Fruit fly (Drosophila melanogaster) whole organism, adult: Measurements from ENCODE around the gene gukh.

ENCODE experiments used
- CG11617 ChIP-seq: fragments of 200-800 bp; sonication (Bioruptor generic); optimal IDR thresholded peaks from 2 replicates; lab custom pipeline; 2017; ENCODE audit warnings: mild to moderate bottlenecking, missing biosample characterization, missing genetic modification reagents, missing genetic modification characterization
- CG12768 ChIP-seq: fragments of 200-800 bp; sonication (Bioruptor generic); optimal IDR thresholded peaks from 2 replicates; lab custom pipeline; 2017; ENCODE audit warnings: missing biosample characterization, missing genetic modification characterization, mild to moderate bottlenecking, moderate library complexity, missing genetic modification reagents
- CG14711 ChIP-seq: fragments of 200-800 bp; sonication (Bioruptor generic); optimal IDR thresholded peaks from 2 replicates; lab custom pipeline; 2018; ENCODE audit warnings: missing biosample characterization, mild to moderate bottlenecking, missing genetic modification characterization, moderate library complexity
- CG1620 ChIP-seq: fragments of 200-800 bp; sonication (Bioruptor generic); optimal IDR thresholded peaks from 2 replicates; lab custom pipeline; 2016; ENCODE audit warnings: missing biosample characterization, missing genetic modification characterization
- CG33017 ChIP-seq: fragments of 200-800 bp; sonication (Bioruptor generic); optimal IDR thresholded peaks from 2 replicates; lab custom pipeline; 2018; ENCODE audit warnings: missing biosample characterization, mild to moderate bottlenecking, missing genetic modification characterization, moderate library complexity
- CG5204 ChIP-seq: fragments of 200-800 bp; sonication (Bioruptor generic); optimal IDR thresholded peaks from 2 replicates; lab custom pipeline; 2016; ENCODE audit warnings: missing biosample characterization, missing genetic modification characterization
- CG7045 ChIP-seq: fragments of 200-800 bp; sonication (Bioruptor generic); optimal IDR thresholded peaks from 2 replicates; lab custom pipeline; 2017; ENCODE audit warnings: missing biosample characterization, mild to moderate bottlenecking, missing genetic modification characterization
- CG7101 ChIP-seq: fragments of 200-800 bp; sonication (Bioruptor generic); optimal IDR thresholded peaks from 2 replicates; lab custom pipeline; 2018; ENCODE audit warnings: missing biosample characterization, mild to moderate bottlenecking, missing genetic modification characterization, moderate library complexity
- Clk ChIP-seq: fragments of 200-800 bp; sonication (Bioruptor generic); optimal IDR thresholded peaks from 2 replicates; lab custom pipeline; 2017; ENCODE audit warnings: missing biosample characterization, missing genetic modification characterization
- Crg-1 ChIP-seq: fragments of 200-800 bp; sonication (Bioruptor generic); optimal IDR thresholded peaks from 2 replicates; lab custom pipeline; 2016; ENCODE audit warnings: missing biosample characterization, missing genetic modification characterization
- Hr96 ChIP-seq: fragments of 200-800 bp; sonication (Bioruptor generic); optimal IDR thresholded peaks from 2 replicates; lab custom pipeline; 2016; ENCODE audit warnings: missing biosample characterization, missing genetic modification characterization
- Mnt ChIP-seq: fragments of 200-800 bp; sonication (Bioruptor generic); optimal IDR thresholded peaks from 2 replicates; lab custom pipeline; 2016; ENCODE audit warnings: missing biosample characterization, mild to moderate bottlenecking, missing genetic modification characterization
- bab1 ChIP-seq: fragments of 200-800 bp; sonication (Bioruptor generic); optimal IDR thresholded peaks from 3 replicates; lab custom pipeline; 2019; ENCODE audit warnings: missing biosample characterization, mild to moderate bottlenecking, missing genetic modification characterization, moderate library complexity
- cic ChIP-seq: fragments of 200-800 bp; sonication (Bioruptor generic); optimal IDR thresholded peaks from 2 replicates; lab custom pipeline; 2017; ENCODE audit warnings: missing biosample characterization, mild to moderate bottlenecking, missing genetic modification characterization, moderate library complexity
- cnc ChIP-seq, 2 experiments: fragments of >200 bp; optimal IDR thresholded peaks; 2 replicates each; lab custom pipeline; 2017
- kay ChIP-seq: fragments of 200-800 bp; sonication (Bioruptor generic); peaks from one replicate; lab custom pipeline; 2016; ENCODE audit warnings: missing biosample characterization, missing genetic modification characterization, borderline replicate concordance
- ovo ChIP-seq: fragments of 200-800 bp; sonication (Bioruptor generic); optimal IDR thresholded peaks from 2 replicates; lab custom pipeline; 2016; ENCODE audit warnings: missing biosample characterization, missing genetic modification characterization
- pad ChIP-seq: fragments of 200-800 bp; sonication (Bioruptor generic); optimal IDR thresholded peaks from 3 replicates; lab custom pipeline; 2017; ENCODE audit warnings: missing biosample characterization, missing genetic modification characterization, mild to moderate bottlenecking, moderate library complexity, missing genetic modification reagents
- tj ChIP-seq: fragments of 200-800 bp; sonication (Bioruptor generic); optimal IDR thresholded peaks from 3 replicates; lab custom pipeline; 2017; ENCODE audit warnings: missing biosample characterization, mild to moderate bottlenecking, missing genetic modification characterization, moderate library complexity
- toe ChIP-seq: fragments of 200-800 bp; sonication (Bioruptor generic); optimal IDR thresholded peaks from 2 replicates; lab custom pipeline; 2016; ENCODE audit warnings: missing biosample characterization, missing genetic modification characterization

Gene gukh

dm6 chr3R:19051247-19051646, 67.4 kb downstream of the gukh start:
- TF ChIP-seq tj (GFP tag; lab: Kevin White, UChicago) (no peak), CG5204 (GFP tag; lab: Kevin White, UChicago) (no peak), cic (GFP tag; lab: Kevin White, UChicago) (peak; percentile 76), Mnt (peak; percentile 41), cnc (optimal IDR thresholded peaks at IDR 0.05; lab: Kevin White, UChicago) (no peak), CG11617 (GFP tag; lab: Kevin White, UChicago) (no peak), CG7101 (no peak), CG7045 (no peak), CG12768 (GFP tag; lab: Kevin White, UChicago) (no peak), toe (GFP tag; lab: Kevin White, UChicago) (no peak), bab1 (no peak), CG33017 (tag; lab: Kevin White, UChicago) (no peak), pad (GFP tag; lab: Kevin White, UChicago) (no peak), Crg-1 (no peak)

DNA sequence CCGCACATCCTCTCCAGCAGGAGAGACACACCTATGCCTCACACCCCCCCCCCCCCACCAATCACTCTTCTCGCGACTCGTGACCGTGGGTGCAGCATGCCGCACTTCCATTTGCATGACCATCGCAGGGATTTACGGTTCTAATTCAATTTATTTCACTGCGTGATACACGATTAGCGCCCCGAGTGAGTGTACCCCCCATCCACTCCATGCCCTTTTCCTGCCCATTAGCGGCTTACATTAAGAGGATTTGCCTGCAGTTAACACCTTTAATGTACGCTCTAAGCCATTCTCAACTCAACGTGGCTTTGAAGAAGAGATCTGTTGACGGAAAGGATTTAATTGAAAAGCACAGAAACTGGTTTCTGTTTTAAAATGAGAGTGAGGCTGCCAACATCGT, 68.7 kb downstream of the gukh start:
- TF ChIP-seq CG11617 (GFP tag; lab: Kevin White, UChicago) (no peak), CG33017 (tag; lab: Kevin White, UChicago) (no peak), CG7101 (no peak), cic (GFP tag; lab: Kevin White, UChicago) (no peak), pad (GFP tag; lab: Kevin White, UChicago) (no peak), CG12768 (GFP tag; lab: Kevin White, UChicago) (no peak), CG5204 (GFP tag; lab: Kevin White, UChicago) (no peak), CG7045 (no peak), toe (GFP tag; lab: Kevin White, UChicago) (no peak), CG1620 (no peak), Hr96 (GFP tag; lab: Kevin White, UChicago) (no peak), Mnt (no peak), Crg-1 (no peak), Clk (no peak), ovo (GFP tag; lab: Kevin White, UChicago) (no peak)

DNA sequence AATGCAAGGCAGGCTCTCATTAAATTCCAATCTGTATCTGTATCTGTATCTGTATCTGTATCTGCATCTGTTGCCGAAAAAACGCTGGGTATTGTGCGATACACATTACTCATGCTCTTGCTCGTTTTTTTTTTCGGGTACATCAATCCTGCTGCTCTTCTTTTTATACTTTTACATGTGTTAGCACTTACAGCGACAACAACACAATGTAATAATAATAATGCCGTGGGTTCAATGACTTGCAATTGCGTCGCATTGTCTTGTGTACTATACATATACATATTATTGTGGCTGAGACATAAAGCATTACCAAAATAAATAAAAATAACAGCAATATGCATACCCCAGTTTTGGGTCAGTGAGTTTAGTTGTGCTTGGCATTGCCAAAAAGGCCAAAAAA, 71.0 kb downstream of the gukh start:
- TF ChIP-seq Clk: no peak
- no peak for TF ChIP-seq Mnt
- TF ChIP-seq toe (GFP tag; lab: Kevin White, UChicago): no peak
- no peak for TF ChIP-seq cic (GFP tag; lab: Kevin White, UChicago)
- no peak for TF ChIP-seq CG7045
- no peak for TF ChIP-seq tj (GFP tag; lab: Kevin White, UChicago)
- TF ChIP-seq CG1620: no peak
- no peak for TF ChIP-seq CG33017 (tag; lab: Kevin White, UChicago)
- no peak for TF ChIP-seq bab1
- no peak for TF ChIP-seq ovo (GFP tag; lab: Kevin White, UChicago)
- no peak for TF ChIP-seq CG11617 (GFP tag; lab: Kevin White, UChicago)
- no peak for TF ChIP-seq pad (GFP tag; lab: Kevin White, UChicago)
- no peak for TF ChIP-seq Hr96 (GFP tag; lab: Kevin White, UChicago)
- TF ChIP-seq CG14711 (tag; lab: Kevin White, UChicago): no peak
- no peak for TF ChIP-seq CG5204 (GFP tag; lab: Kevin White, UChicago)
- no peak for TF ChIP-seq cnc (optimal IDR thresholded peaks at IDR 0.05; lab: Kevin White, UChicago)
- no peak for TF ChIP-seq Crg-1
- no peak for TF ChIP-seq kay (GFP tag; lab: Kevin White, UChicago)
- no peak for TF ChIP-seq CG12768 (GFP tag; lab: Kevin White, UChicago)
- TF ChIP-seq CG7101: no peak

dm6 chr3R:19056884-19057283, 73.1 kb downstream of the gukh start:
- TF ChIP-seq tj (GFP tag; lab: Kevin White, UChicago) (peak; percentile 10), Mnt (no peak), Hr96 (GFP tag; lab: Kevin White, UChicago) (peak; percentile 8)

DNA sequence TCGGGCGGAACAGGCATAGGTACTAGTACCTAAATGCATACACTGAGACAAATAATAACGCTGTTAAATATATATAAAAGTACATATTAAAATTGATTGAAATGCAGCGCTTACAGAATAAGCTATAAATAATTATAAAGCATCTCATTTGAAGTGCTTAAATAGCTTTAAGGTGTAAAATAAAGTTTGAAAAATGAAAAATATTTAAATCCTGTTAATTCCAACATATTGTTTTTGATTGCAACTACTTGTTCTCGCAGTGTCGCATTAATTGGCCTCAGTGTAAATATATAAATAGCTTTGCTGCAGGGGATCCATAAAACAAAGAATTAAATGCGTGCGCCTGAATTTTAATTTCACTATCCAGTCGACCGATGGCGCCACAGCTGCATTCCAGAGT, 74.6 kb downstream of the gukh start:
- TF ChIP-seq Clk (no peak), CG14711 (tag; lab: Kevin White, UChicago) (no peak), cnc (optimal IDR thresholded peaks at IDR 0.05; lab: Kevin White, UChicago) (no peak), CG7045 (no peak), toe (GFP tag; lab: Kevin White, UChicago) (no peak), Hr96 (GFP tag; lab: Kevin White, UChicago) (no peak), CG33017 (tag; lab: Kevin White, UChicago) (no peak), ovo (GFP tag; lab: Kevin White, UChicago) (no peak), bab1 (no peak), cic (GFP tag; lab: Kevin White, UChicago) (no peak), CG1620 (no peak), CG5204 (GFP tag; lab: Kevin White, UChicago) (no peak)

DNA sequence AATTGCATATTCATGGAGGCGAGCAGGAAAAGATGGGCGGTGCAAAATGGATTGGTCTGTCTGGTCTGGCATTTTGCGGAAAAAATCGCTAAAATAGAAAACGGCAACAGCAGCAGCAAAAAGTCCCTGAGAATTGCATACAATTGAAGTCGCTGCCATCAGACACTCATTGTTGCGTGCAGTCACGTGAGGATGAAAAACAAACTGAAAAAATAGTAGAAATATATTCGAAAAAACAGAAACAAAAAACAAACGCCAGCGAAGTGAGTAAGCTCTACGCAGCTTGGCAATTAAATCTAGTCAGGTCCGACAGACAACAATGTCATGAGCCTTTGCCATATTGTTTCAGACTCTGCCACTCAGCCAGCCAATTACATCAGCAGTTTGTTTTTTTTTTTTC, 75.5 kb downstream of the gukh start:
- no peak for TF ChIP-seq tj (GFP tag; lab: Kevin White, UChicago)

- TF ChIP-seq Hr96 (GFP tag; lab: Kevin White, UChicago): no peak
- TF ChIP-seq CG11617 (GFP tag; lab: Kevin White, UChicago): no peak
- TF ChIP-seq tj (GFP tag; lab: Kevin White, UChicago): peak; percentile 85
- TF ChIP-seq kay (GFP tag; lab: Kevin White, UChicago): peak; percentile 25
- no peak for TF ChIP-seq cic (GFP tag; lab: Kevin White, UChicago)
- TF ChIP-seq cnc (optimal IDR thresholded peaks at IDR 0.05; lab: Kevin White, UChicago): no peak
- no peak for TF ChIP-seq CG1620
- TF ChIP-seq CG7101: no peak
- TF ChIP-seq CG5204 (GFP tag; lab: Kevin White, UChicago): no peak
- no peak for TF ChIP-seq pad (GFP tag; lab: Kevin White, UChicago)
- no peak for TF ChIP-seq CG33017 (tag; lab: Kevin White, UChicago)
These were observed 76.3 kb downstream of the gukh start for dm6 chr3R:19060173-19060572.
